Worm (Caenorhabditis elegans) whole organism, late embryonic: ENCODE data around the gene let-2.
A peak's percentile ranks its signal among the peaks of the same experiment; 100 is the strongest.

Experiments
- ceh-22 ChIP-seq: sonication (generic microtip); optimal IDR thresholded peaks from 2 replicates; lab custom pipeline; 2017; ENCODE audit warnings: missing biosample characterization, missing genetic modification characterization
- fax-1 ChIP-seq: sonication (generic microtip); optimal IDR thresholded peaks from 2 replicates; lab custom pipeline; 2016; ENCODE audit warnings: missing genotype, missing genetic modification characterization, missing compliant biosample characterization
- lin-11 ChIP-seq: fragments of 200-800 bp; sonication (Bioruptor generic); optimal IDR thresholded peaks from 2 replicates; lab custom pipeline; 2018; ENCODE audit warnings: mild to moderate bottlenecking, missing genetic modification characterization, missing compliant biosample characterization
- pha-4 ChIP-seq: fragments of 150-350 bp; optimal IDR thresholded peaks from 2 replicates; lab custom pipeline; 2018; ENCODE audit warnings: missing biosample characterization, missing genetic modification reagents, missing genetic modification characterization
- rnt-1 ChIP-seq: sonication (generic microtip); optimal IDR thresholded peaks from 2 replicates; lab custom pipeline; 2016; ENCODE audit warnings: missing genetic modification characterization, missing compliant biosample characterization
- sox-4 ChIP-seq: sonication (generic microtip); optimal IDR thresholded peaks from 2 replicates; lab custom pipeline; 2017; ENCODE audit warnings: mild to moderate bottlenecking, missing genetic modification characterization, inconsistent platforms, missing compliant biosample characterization
- unc-86 ChIP-seq: sonication (generic microtip); optimal IDR thresholded peaks from 2 replicates; lab custom pipeline; 2016; ENCODE audit warnings: missing genetic modification characterization, missing compliant biosample characterization

DNA sequence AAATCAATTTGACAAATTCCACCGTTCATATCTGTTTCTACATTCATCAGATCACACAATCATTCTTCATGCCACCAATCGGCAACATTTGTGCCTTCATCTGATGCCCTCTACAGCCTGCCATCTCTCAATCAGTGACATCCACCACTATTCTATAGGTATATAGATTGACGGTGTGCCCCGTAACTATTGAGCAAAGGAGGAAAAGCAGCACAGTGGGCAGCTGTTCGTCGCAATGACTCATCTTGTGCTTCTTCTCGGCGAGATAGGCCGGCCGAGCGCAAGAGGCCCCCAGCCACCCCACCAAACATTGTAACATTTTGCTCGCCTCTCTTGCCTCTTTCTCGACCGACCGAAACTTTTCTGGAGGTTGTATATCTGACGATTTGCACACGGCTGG is 3.0 kb upstream of the let-2 start:
- TF ChIP-seq sox-4 (no peak), lin-11 (tag; lab: Kevin White, UChicago) (no peak), pha-4 (tag; lab: Kevin White, UChicago) (no peak), unc-86 (tag; lab: Kevin White, UChicago) (no peak), fax-1 (tag; lab: Kevin White, UChicago) (no peak), rnt-1 (tag; lab: Kevin White, UChicago) (peak; percentile 89), ceh-22 (tag; lab: Kevin White, UChicago) (no peak)
